Worm (Caenorhabditis elegans) whole organism, L1 larva: ENCODE results near the gene AC3.12.

Source experiments
- C34B4.2 ChIP-seq: sonication (generic microtip); optimal IDR thresholded peaks from 2 replicates; lab custom pipeline; 2017; ENCODE audit warnings: mild to moderate bottlenecking, missing genetic modification characterization, missing compliant biosample characterization
- F16B12.6 ChIP-seq: fragments of 150-350 bp; optimal IDR thresholded peaks from 2 replicates; lab custom pipeline; 2014; ENCODE audit warnings: missing biosample characterization, missing genetic modification characterization
- aha-1 ChIP-seq: fragments of 150-350 bp; optimal IDR thresholded peaks from 2 replicates; lab custom pipeline; 2014; ENCODE audit warnings: missing biosample characterization, missing genetic modification characterization
- aly-2 ChIP-seq: fragments of 150-350 bp; optimal IDR thresholded peaks from 2 replicates; lab custom pipeline; 2014; ENCODE audit warnings: missing biosample characterization, missing genetic modification characterization
- ama-1 ChIP-seq: fragments of 150-350 bp; optimal IDR thresholded peaks from 2 replicates; lab custom pipeline; 2014
- blmp-1 ChIP-seq: fragments of 150-350 bp; optimal IDR thresholded peaks from 2 replicates; lab custom pipeline; 2014; ENCODE audit warnings: missing biosample characterization, missing genetic modification characterization
- ceh-8 ChIP-seq: fragments of 200-800 bp; sonication (Bioruptor generic); optimal IDR thresholded peaks from 2 replicates; lab custom pipeline; 2018; ENCODE audit warnings: mild to moderate bottlenecking, missing genetic modification characterization, moderate library complexity, missing compliant biosample characterization
- ceh-82 ChIP-seq, 3 experiments: fragments of 150-350 bp in 1 of 3; sonication (generic microtip) in 2 of 3; optimal IDR thresholded peaks; 2 replicates each; lab custom pipeline; 2014 to 2017; ENCODE audit warnings: missing biosample characterization in 3 of 3, missing genetic modification characterization in 3 of 3
- ceh-88 ChIP-seq: fragments of 200-800 bp; sonication (Bioruptor generic); IDR thresholded peaks from 2 replicates; pipeline ENCODE4 v1.3.6; 2022; ENCODE audit warnings: missing genetic modification characterization, missing compliant biosample characterization
- dpl-1 ChIP-seq, 3 experiments: fragments of 150-350 bp in 2 of 3; sonication (generic microtip) in 1 of 3; optimal IDR thresholded peaks; 2 replicates each; lab custom pipeline; 2014 to 2017; ENCODE audit warnings: missing biosample characterization in 3 of 3, missing genetic modification characterization in 3 of 3, missing genetic modification reagents in 3 of 3
- dsc-1 ChIP-seq: sonication (generic microtip); optimal IDR thresholded peaks from 2 replicates; lab custom pipeline; 2016; ENCODE audit warnings: mild to moderate bottlenecking, missing genetic modification characterization, missing compliant biosample characterization
- efl-3 ChIP-seq: fragments of 200-800 bp; sonication (Bioruptor generic); optimal IDR thresholded peaks from 2 replicates; lab custom pipeline; 2018; ENCODE audit warnings: mild to moderate bottlenecking, missing genetic modification characterization, missing compliant biosample characterization
- egl-13 ChIP-seq: sonication (generic microtip); optimal IDR thresholded peaks from 2 replicates; lab custom pipeline; 2016; ENCODE audit warnings: missing genotype, missing genetic modification reagents, missing genetic modification characterization, missing compliant biosample characterization
- elt-2 ChIP-seq: sonication (generic microtip); optimal IDR thresholded peaks from 2 replicates; lab custom pipeline; 2016; ENCODE audit warnings: missing genetic modification characterization, mild to moderate bottlenecking, inconsistent platforms, missing compliant biosample characterization, missing genetic modification reagents
- elt-3 ChIP-seq, 6 experiments: fragments of 150-350 bp in 1 of 6; sonication (generic microtip); optimal IDR thresholded peaks; 2 replicates each; lab custom pipeline; 2017 to 2018; ENCODE audit warnings: missing biosample characterization in 6 of 6, missing genetic modification characterization in 6 of 6, inconsistent platforms in 1 of 6
- fkh-10 ChIP-seq: sonication (generic microtip); optimal IDR thresholded peaks from 2 replicates; lab custom pipeline; 2017; ENCODE audit warnings: missing biosample characterization, missing genetic modification reagents, missing genetic modification characterization
- fkh-4 ChIP-seq: sonication (generic microtip); optimal IDR thresholded peaks from 2 replicates; lab custom pipeline; 2016; ENCODE audit warnings: missing compliant biosample characterization, missing genetic modification characterization, borderline replicate concordance
- fkh-8 ChIP-seq: sonication (generic microtip); optimal IDR thresholded peaks from 2 replicates; lab custom pipeline; 2016; ENCODE audit warnings: mild to moderate bottlenecking, missing genetic modification characterization, missing compliant biosample characterization
- hlh-4 ChIP-seq: sonication (generic microtip); optimal IDR thresholded peaks from 2 replicates; lab custom pipeline; 2016; ENCODE audit warnings: mild to moderate bottlenecking, missing genetic modification characterization, missing compliant biosample characterization
- irx-1 ChIP-seq: sonication (generic microtip); optimal IDR thresholded peaks from 2 replicates; lab custom pipeline; 2016; ENCODE audit warnings: missing genetic modification characterization, missing compliant biosample characterization
- isw-1 ChIP-seq: fragments of 200-800 bp; sonication (Bioruptor generic); IDR thresholded peaks from 2 replicates; pipeline ENCODE4 v1.3.6; 2022; ENCODE audit warnings: missing genetic modification characterization, missing compliant biosample characterization
- lin-14 ChIP-seq: fragments of 200-800 bp; sonication (Bioruptor generic); optimal IDR thresholded peaks from 2 replicates; lab custom pipeline; 2018; ENCODE audit warnings: mild to moderate bottlenecking, missing genetic modification characterization, moderate library complexity, missing compliant biosample characterization
- lin-15B ChIP-seq: fragments of 150-350 bp; sonication (generic microtip); optimal IDR thresholded peaks from 3 replicates; lab custom pipeline; 2014; ENCODE audit warnings: missing biosample characterization, missing genetic modification characterization
- lin-35 ChIP-seq, 2 experiments: fragments of 150-350 bp; optimal IDR thresholded peaks; 2 replicates each; lab custom pipeline; 2014; ENCODE audit warnings: missing biosample characterization in 2 of 2, missing genetic modification characterization in 2 of 2, missing genetic modification reagents in 2 of 2
- lin-39 ChIP-seq: fragments of 150-350 bp; optimal IDR thresholded peaks from 2 replicates; lab custom pipeline; 2014; ENCODE audit warnings: missing biosample characterization, missing genetic modification reagents, missing genetic modification characterization
- lir-3 ChIP-seq: sonication (generic microtip); optimal IDR thresholded peaks from 2 replicates; lab custom pipeline; 2016; ENCODE audit warnings: mild to moderate bottlenecking, missing genetic modification characterization, moderate library complexity, missing compliant biosample characterization; ENCODE audit not compliant: poor library complexity
- lsy-2 ChIP-seq, 2 experiments: fragments of 150-350 bp; optimal IDR thresholded peaks; 2 replicates each; lab custom pipeline; 2014; ENCODE audit warnings: missing biosample characterization in 2 of 2, missing genetic modification characterization in 2 of 2
- mab-9 ChIP-seq: fragments of 200-800 bp; sonication (Bioruptor generic); IDR thresholded peaks from 2 replicates; pipeline ENCODE4 v1.3.6; 2022; ENCODE audit warnings: missing genetic modification reagents, missing genetic modification characterization, missing compliant biosample characterization
- mep-1 ChIP-seq: fragments of 150-350 bp; optimal IDR thresholded peaks from 2 replicates; lab custom pipeline; 2014; ENCODE audit warnings: missing biosample characterization, missing genetic modification characterization
- nhr-12 ChIP-seq: sonication (generic microtip); optimal IDR thresholded peaks from 2 replicates; lab custom pipeline; 2017; ENCODE audit warnings: missing biosample characterization, missing genetic modification characterization
- nhr-19 ChIP-seq: fragments of 200-800 bp; sonication (Bioruptor generic); conservative IDR thresholded peaks from 2 replicates; pipeline ENCODE4 v1.3.6; 2022; ENCODE audit warnings: missing genetic modification characterization, missing compliant biosample characterization
- nhr-20 ChIP-seq: sonication (generic microtip); optimal IDR thresholded peaks from 2 replicates; lab custom pipeline; 2016; ENCODE audit warnings: mild to moderate bottlenecking, missing genetic modification characterization, missing compliant biosample characterization
- nhr-47 ChIP-seq: sonication (generic microtip); optimal IDR thresholded peaks from 2 replicates; lab custom pipeline; 2016; ENCODE audit warnings: mild to moderate bottlenecking, missing genetic modification characterization, moderate library complexity, missing compliant biosample characterization
- nhr-71 ChIP-seq: sonication (generic microtip); optimal IDR thresholded peaks from 2 replicates; lab custom pipeline; 2016; ENCODE audit warnings: mild to moderate bottlenecking, missing genetic modification characterization, moderate library complexity, missing compliant biosample characterization
- nhr-84 ChIP-seq: sonication (generic microtip); optimal IDR thresholded peaks from 2 replicates; lab custom pipeline; 2017; ENCODE audit warnings: missing biosample characterization, missing genetic modification characterization
- nhr-90 ChIP-seq: sonication (generic microtip); optimal IDR thresholded peaks from 2 replicates; lab custom pipeline; 2016; ENCODE audit warnings: mild to moderate bottlenecking, missing genetic modification characterization, missing compliant biosample characterization; ENCODE audit not compliant: poor library complexity
- pax-3 ChIP-seq: fragments of 200-800 bp; sonication (Bioruptor generic); optimal IDR thresholded peaks from 2 replicates; lab custom pipeline; 2018; ENCODE audit warnings: mild to moderate bottlenecking, missing genetic modification characterization, moderate library complexity, missing compliant biosample characterization
- rnt-1 ChIP-seq: sonication (generic microtip); optimal IDR thresholded peaks from 2 replicates; lab custom pipeline; 2016; ENCODE audit warnings: mild to moderate bottlenecking, missing genetic modification characterization, moderate library complexity, missing compliant biosample characterization
- snpc-4 ChIP-seq: fragments of 150-350 bp; optimal IDR thresholded peaks from 2 replicates; lab custom pipeline; 2014; ENCODE audit warnings: missing biosample characterization, missing genetic modification characterization
- snu-23 ChIP-seq: sonication (generic microtip); optimal IDR thresholded peaks from 2 replicates; lab custom pipeline; 2016; ENCODE audit warnings: missing genetic modification characterization, missing compliant biosample characterization
- sox-4 ChIP-seq: sonication (generic microtip); optimal IDR thresholded peaks from 2 replicates; lab custom pipeline; 2016; ENCODE audit warnings: missing genetic modification characterization, missing compliant biosample characterization
- sup-37 ChIP-seq: fragments of 200-800 bp; sonication (Bioruptor generic); optimal IDR thresholded peaks from 2 replicates; lab custom pipeline; 2018; ENCODE audit warnings: mild to moderate bottlenecking, missing genetic modification characterization, missing compliant biosample characterization
- swsn-7 ChIP-seq: sonication (generic microtip); optimal IDR thresholded peaks from 2 replicates; lab custom pipeline; 2016; ENCODE audit warnings: missing genetic modification characterization, missing compliant biosample characterization
- tbx-2 ChIP-seq: sonication (generic microtip); optimal IDR thresholded peaks from 2 replicates; lab custom pipeline; 2016; ENCODE audit warnings: missing genetic modification characterization, missing compliant biosample characterization
- unc-130 ChIP-seq: fragments of 150-350 bp; optimal IDR thresholded peaks from 2 replicates; lab custom pipeline; 2017; ENCODE audit warnings: missing biosample characterization, missing genetic modification characterization, inconsistent platforms
- unc-86 ChIP-seq: sonication (generic microtip); optimal IDR thresholded peaks from 2 replicates; lab custom pipeline; 2016; ENCODE audit warnings: missing genetic modification characterization, missing compliant biosample characterization
- unc-98 ChIP-seq: fragments of 200-800 bp; sonication (Bioruptor generic); IDR thresholded peaks from 2 replicates; pipeline ENCODE4 v1.3.6; 2022; ENCODE audit warnings: missing genetic modification characterization, missing compliant biosample characterization
- vab-15 ChIP-seq: sonication (generic microtip); optimal IDR thresholded peaks from 2 replicates; lab custom pipeline; 2017; ENCODE audit warnings: missing genotype, mild to moderate bottlenecking, missing genetic modification characterization, missing compliant biosample characterization
- zip-4 ChIP-seq: fragments of 200-800 bp; sonication (Bioruptor generic); optimal IDR thresholded peaks from 2 replicates; lab custom pipeline; 2018; ENCODE audit warnings: mild to moderate bottlenecking, missing genetic modification characterization, moderate library complexity, missing compliant biosample characterization

AC3.12 gene

DNA sequence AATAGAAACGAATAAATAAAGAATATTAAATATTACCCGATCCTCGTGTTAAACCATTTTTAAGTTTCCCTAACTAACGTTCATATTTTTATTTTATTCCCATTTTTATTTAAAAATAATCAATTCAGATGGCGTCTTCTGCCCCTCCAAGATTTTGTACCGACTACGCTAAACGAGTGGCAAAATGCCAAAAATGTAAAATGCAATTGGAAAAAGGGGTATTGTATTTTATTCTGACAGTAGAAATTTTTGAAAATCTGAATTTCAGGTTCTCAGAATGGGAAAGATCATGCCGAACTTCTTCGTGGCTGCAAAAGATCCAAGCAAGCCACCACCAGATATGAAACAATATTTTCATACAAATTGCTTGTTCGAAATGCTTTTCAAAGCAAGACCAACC lies 36.3 kb downstream of the AC3.12 start, which contains the start of gene K07C5.3:
Gene K07C5.3, plus strand, starts transcription at position 129 of the 400 bp plus-strand sequence.
- TF ChIP-seq tbx-2 (no peak), lin-14 (GFP tag; lab: Kevin White, UChicago) (no peak), efl-3 (GFP tag; lab: Kevin White, UChicago) (no peak), snpc-4 (tag; lab: Kevin White, UChicago) (no peak), mep-1 (tag; lab: Kevin White, UChicago) (no peak), fkh-10 (GFP tag; lab: Kevin White, UChicago) (no peak), mab-9 (GFP tag; lab: Robert Waterston, UW) (no peak), hlh-4 (tag; lab: Kevin White, UChicago) (no peak), vab-15 (tag; lab: Kevin White, UChicago) (no peak), nhr-12 (no peak), nhr-84 (tag; lab: Kevin White, UChicago) (no peak), aha-1 (tag; lab: Kevin White, UChicago) (no peak), isw-1 (GFP tag; lab: Robert Waterston, UW) (no peak)

DNA sequence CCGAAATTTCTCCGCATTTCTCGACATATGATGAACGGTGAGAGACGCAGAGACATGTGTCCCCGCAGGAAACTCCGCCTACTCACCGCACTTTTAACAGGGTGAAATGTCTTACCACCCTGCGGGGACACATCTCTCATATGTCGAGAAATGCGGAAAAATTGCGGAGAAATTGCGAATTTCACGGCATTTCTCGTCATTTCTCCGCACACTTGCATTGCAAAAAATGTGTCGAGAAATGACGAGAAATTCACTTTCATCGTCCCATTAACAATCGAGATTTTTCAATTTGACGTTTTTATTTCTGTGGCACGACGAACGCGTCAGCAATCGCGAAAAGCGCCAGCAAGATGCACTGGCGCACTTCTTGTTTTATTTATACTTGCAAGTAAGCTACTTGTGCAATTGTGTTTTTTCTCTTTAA lies 37.3 kb downstream of the AC3.12 start, which contains the start of gene K07C5.13:
Gene K07C5.13, plus strand, starts transcription at position 151 of the 424 bp plus-strand sequence.
- TF ChIP-seq fkh-8 (tag; lab: Kevin White, UChicago) (peak; percentile 24), snu-23 (peak; percentile 81), ceh-8 (GFP tag; lab: Kevin White, UChicago) (peak; percentile 19), blmp-1 (tag; lab: Kevin White, UChicago) (peak; percentile 61), mep-1 (tag; lab: Kevin White, UChicago) (peak; percentile 16), unc-98 (GFP tag; lab: Robert Waterston, UW) (peak; percentile 73), nhr-90 (peak; percentile 81), lsy-2 (tag; optimal IDR thresholded peaks at IDR 0.05; lab: Kevin White, UChicago) (peak; percentile 70 to 71), elt-2 (peak; percentile 41), lin-15B (tag; lab: Kevin White, UChicago) (peak; percentile 42), fkh-4 (tag; lab: Kevin White, UChicago) (peak; percentile 55), pax-3 (peak; percentile 51), lir-3 (tag; lab: Kevin White, UChicago) (peak; percentile 49), unc-130 (tag; lab: Kevin White, UChicago) (peak; percentile 47), lin-14 (GFP tag; lab: Kevin White, UChicago) (peak; percentile 84), nhr-71 (peak; percentile 86), C34B4.2 (tag; lab: Kevin White, UChicago) (peak; percentile 10), isw-1 (GFP tag; lab: Robert Waterston, UW) (peak; percentile 74), dpl-1 (GFP tag; optimal IDR thresholded peaks at IDR 0.05; lab: Kevin White, UChicago) (peak; percentile 44 to 72 (median 72)), dsc-1 (tag; lab: Kevin White, UChicago) (peak; percentile 83), ama-1 (peak; percentile 5), nhr-47 (tag; lab: Kevin White, UChicago) (peak; percentile 87), irx-1 (tag; lab: Kevin White, UChicago) (peak; percentile 79), nhr-19 (GFP tag; lab: Robert Waterston, UW) (peak; percentile 86), sup-37 (GFP tag; lab: Kevin White, UChicago) (peak; percentile 47), efl-3 (GFP tag; lab: Kevin White, UChicago) (peak; percentile 55), lin-35 (GFP tag; optimal IDR thresholded peaks at IDR 0.05; lab: Kevin White, UChicago) (peak; percentile 38 to 76), lin-39 (peak; percentile 52), rnt-1 (tag; lab: Kevin White, UChicago) (peak; percentile 85), aly-2 (tag; lab: Kevin White, UChicago) (peak; percentile 31), unc-86 (tag; lab: Kevin White, UChicago) (peak; percentile 72), sox-4 (peak; percentile 36), nhr-20 (peak; percentile 78), ceh-82 (tag; optimal IDR thresholded peaks at IDR 0.05; lab: Kevin White, UChicago) (peak; percentile 26 to 74 (median 58)), ceh-88 (GFP tag; lab: Robert Waterston, UW) (peak; percentile 57), egl-13 (tag; lab: Kevin White, UChicago) (peak; percentile 74), F16B12.6 (peak; percentile 28), mab-9 (GFP tag; lab: Robert Waterston, UW) (peak; percentile 84), zip-4 (GFP tag; lab: Kevin White, UChicago) (peak; percentile 62), swsn-7 (tag; lab: Kevin White, UChicago) (peak; percentile 88), elt-3 (tag; optimal IDR thresholded peaks at IDR 0.05; lab: Kevin White, UChicago) (peak in 1 of 6 experiments; percentile 29), tbx-2 (peak; percentile 77)
